Fruit fly (Drosophila melanogaster): ENCODE measurements around the gene beg.

Gene beg

DNA sequence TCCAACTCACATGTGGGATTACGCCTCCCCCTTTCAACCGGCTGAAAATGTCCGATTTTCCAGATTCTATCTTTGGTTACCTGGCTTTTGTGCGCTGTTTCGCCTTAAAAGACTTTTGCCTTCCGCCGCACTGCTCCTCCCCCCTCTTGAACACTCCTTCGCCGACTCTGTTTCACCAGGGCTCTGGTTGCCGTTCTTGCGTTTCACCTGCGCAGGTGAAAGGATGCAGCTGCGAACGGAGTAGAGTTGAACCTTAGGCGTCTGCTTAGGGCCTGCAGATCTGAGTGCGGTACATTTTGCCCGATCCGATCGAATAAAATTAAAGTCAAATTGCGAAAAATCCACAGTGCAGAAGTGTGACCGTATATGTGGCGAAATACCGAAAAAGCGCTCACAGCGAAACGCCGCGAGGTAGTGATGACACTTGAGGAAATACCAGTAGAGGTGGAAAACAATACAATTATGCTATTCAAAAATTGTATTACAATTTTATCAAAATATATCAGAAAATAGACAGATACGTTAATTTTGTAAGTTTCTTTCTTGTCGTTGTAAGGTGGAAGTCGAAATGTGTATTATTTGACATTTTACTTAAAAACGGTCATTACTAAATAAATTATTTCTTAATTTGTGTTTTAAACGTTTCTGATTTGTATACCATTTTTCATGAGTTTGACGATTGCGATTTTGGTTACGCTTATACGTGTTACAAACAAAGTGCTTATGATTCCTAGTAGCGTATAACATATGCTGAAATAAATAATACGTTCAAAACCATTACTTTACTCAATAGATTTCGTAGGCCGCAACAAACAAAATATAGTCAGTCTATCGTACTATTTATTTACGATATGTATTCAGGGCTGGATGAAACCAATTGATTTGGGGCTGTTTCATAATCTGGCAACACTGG, 19.5 kb upstream of the beg start, which contains the start of the genes CG6664 and CG7728 (continued):
- TF ChIP-seq CG9437 (GFP tag; optimal IDR thresholded peaks at IDR 0.05): peak; percentile 74
- peak; percentile 63 for TF ChIP-seq CG12659 (GFP tag; optimal IDR thresholded peaks at IDR 0.05)
- TF ChIP-seq unc-4 (GFP tag; IDR thresholded peaks at IDR 0.05; ENCODE audit: partially characterized antibody): peak; percentile 53; the same call in 1 of the 2 replicates
- no peak for TF ChIP-seq CG8359 (GFP tag; optimal IDR thresholded peaks at IDR 0.05; ENCODE audit: borderline replicate concordance)
- TF ChIP-seq dm (GFP tag; optimal IDR thresholded peaks at IDR 0.05): peak; percentile 81
- peak; percentile 85 for TF ChIP-seq CG30403 (GFP tag; optimal IDR thresholded peaks at IDR 0.05)
- TF ChIP-seq CG15514 (GFP tag; optimal IDR thresholded peaks at IDR 0.05): peak; percentile 25
- no peak for TF ChIP-seq Nf-YA (GFP tag; IDR thresholded peaks at IDR 0.05)
- peak; percentile 62; the same call in 1 of the 2 replicates for TF ChIP-seq Bgb (GFP tag; IDR thresholded peaks at IDR 0.05; ENCODE audit: partially characterized antibody)
- TF ChIP-seq Sry-β (GFP tag; optimal IDR thresholded peaks at IDR 0.05): peak; percentile 54
- peak; percentile 28 for TF ChIP-seq Fer1 (GFP tag; optimal IDR thresholded peaks at IDR 0.05)
- no peak for TF ChIP-seq Xrp1 (GFP tag; IDR thresholded peaks at IDR 0.05)
- no peak for TF ChIP-seq Oaz (GFP tag; IDR thresholded peaks at IDR 0.05)
- TF ChIP-seq twi (tag; optimal IDR thresholded peaks at IDR 0.05): peak; percentile 25
- TF ChIP-seq CG10654 (GFP tag; optimal IDR thresholded peaks at IDR 0.05): peak; percentile 16
- TF ChIP-seq stwl (tag; optimal IDR thresholded peaks at IDR 0.05): peak; percentile 24
- peak; percentile 21; the same call in 1 of the 2 replicates for TF ChIP-seq lmd (GFP tag; IDR thresholded peaks at IDR 0.05)
- TF ChIP-seq PHDP (tag; optimal IDR thresholded peaks at IDR 0.05): no peak
- TF ChIP-seq bcd (GFP tag; optimal IDR thresholded peaks at IDR 0.05): peak; percentile 50
- peak; percentile 55 for TF ChIP-seq Nf-YC (tag; optimal IDR thresholded peaks at IDR 0.05)
- peak; percentile 16; the same call in 1 of the 3 replicates for TF ChIP-seq dysf (GFP tag; IDR thresholded peaks at IDR 0.05)
- peak; percentile 65 for TF ChIP-seq nmo (GFP tag; optimal IDR thresholded peaks at IDR 0.05)
- TF ChIP-seq CG9797 (GFP tag; optimal IDR thresholded peaks at IDR 0.05): peak; percentile 64
- TF ChIP-seq chm (GFP tag; IDR thresholded peaks at IDR 0.05): peak; percentile 57; the same call in 1 of the 2 replicates
- peak; percentile 47 for TF ChIP-seq CG1529 (GFP tag; optimal IDR thresholded peaks at IDR 0.05)
- no peak for TF ChIP-seq ac (GFP tag; optimal IDR thresholded peaks at IDR 0.05)
- TF ChIP-seq Bteb2 (GFP tag; optimal IDR thresholded peaks at IDR 0.05): no peak
- peak; percentile 25 for TF ChIP-seq esg (GFP tag; conservative IDR thresholded peaks at IDR 0.05)
- TF ChIP-seq her (GFP tag; optimal IDR thresholded peaks at IDR 0.05): no peak
- TF ChIP-seq zfh1 (GFP tag; IDR thresholded peaks at IDR 0.05): peak; percentile 59; the same call in 2 of the 3 replicates
- TF ChIP-seq shn (GFP tag; optimal IDR thresholded peaks at IDR 0.05): peak; percentile 34
- TF ChIP-seq gsb-n (tag; optimal IDR thresholded peaks at IDR 0.05): no peak
- TF ChIP-seq CG11504 (tag; optimal IDR thresholded peaks at IDR 0.05): no peak
- TF ChIP-seq Dbx (GFP tag; IDR thresholded peaks at IDR 0.05): peak; percentile 54; the same call in 2 of the 3 replicates
- peak; percentile 72 for TF ChIP-seq Rfx (GFP tag; IDR thresholded peaks at IDR 0.05)
- peak; percentile 12 for TF ChIP-seq CG17186 (GFP tag; optimal IDR thresholded peaks at IDR 0.05)
- peak in 1 of 3 experiments; percentile 6 for TF ChIP-seq Stat92E (GFP tag; optimal IDR thresholded peaks at IDR 0.05)
- no peak for TF ChIP-seq h (optimal IDR thresholded peaks at IDR 0.05)
- peak; percentile 31; the same call in 1 of the 2 replicates for TF ChIP-seq HLH3B (GFP tag; IDR thresholded peaks at IDR 0.05)
- peak; percentile 53 for TF ChIP-seq pho (GFP tag; optimal IDR thresholded peaks at IDR 0.05)
- TF ChIP-seq Dref (GFP tag; IDR thresholded peaks at IDR 0.05): peak; percentile 39
- peak; percentile 45; the same call in 2 of the 3 replicates for TF ChIP-seq CG34224 (GFP tag; IDR thresholded peaks at IDR 0.05; ENCODE audit: partially characterized antibody)
- TF ChIP-seq Ets65A (GFP tag): peak; percentile 95
- TF ChIP-seq vvl (GFP tag; IDR thresholded peaks at IDR 0.05): peak; percentile 28
- TF ChIP-seq CG1647 (GFP tag; optimal IDR thresholded peaks at IDR 0.05): peak; percentile 47
- TF ChIP-seq CG10431 (GFP tag; optimal IDR thresholded peaks at IDR 0.05): peak; percentile 4
- TF ChIP-seq lov (optimal IDR thresholded peaks at IDR 0.05): no peak
- TF ChIP-seq lov (GFP tag; IDR thresholded peaks at IDR 0.05): no peak

All from whole organism, embryonic.